Worm (Caenorhabditis elegans): ENCODE data around the gene R11G1.7.

- TF ChIP-seq W03F9.2 (tag; optimal IDR thresholded peaks at IDR 0.05) (no peak), dao-5 (tag; optimal IDR thresholded peaks at IDR 0.05) (no peak)
Observed at ce11 chrX:3630090-3630489, 26.0 kb upstream of the R11G1.7 start.

All from whole organism, L4/young adult.